Worm (Caenorhabditis elegans) whole organism, L3 larva: Measurements from ENCODE around the gene sra-37.
A peak's percentile ranks its signal among the peaks of the same experiment; 100 is the strongest.

ENCODE experiments used
- egl-27 ChIP-seq: sonication (generic microtip); optimal IDR thresholded peaks from 4 replicates; lab custom pipeline; 2017; ENCODE audit warnings: missing biosample characterization, missing genetic modification reagents, missing genetic modification characterization
- elt-1 ChIP-seq: fragments of 150-350 bp; optimal IDR thresholded peaks from 2 replicates; lab custom pipeline; 2014; ENCODE audit warnings: missing biosample characterization, missing genetic modification characterization
- mdl-1 ChIP-seq: fragments of 150-350 bp; optimal IDR thresholded peaks from 2 replicates; lab custom pipeline; 2014; ENCODE audit warnings: missing biosample characterization, missing genetic modification characterization
- nhr-25 ChIP-seq: sonication (generic microtip); optimal IDR thresholded peaks from 2 replicates; lab custom pipeline; 2017; ENCODE audit warnings: missing biosample characterization, missing genetic modification characterization
- pha-4 ChIP-seq: fragments of 150-350 bp; optimal IDR thresholded peaks from 2 replicates; lab custom pipeline; 2014; ENCODE audit warnings: missing biosample characterization, missing genetic modification reagents, missing genetic modification characterization
- pqm-1 ChIP-seq: fragments of 150-350 bp; optimal IDR thresholded peaks from 2 replicates; lab custom pipeline; 2017; ENCODE audit warnings: missing biosample characterization, missing genetic modification characterization, inconsistent platforms
- snpc-4 ChIP-seq: fragments of 150-350 bp; optimal IDR thresholded peaks from 2 replicates; lab custom pipeline; 2014; ENCODE audit warnings: missing biosample characterization, missing genetic modification characterization
- unc-39 ChIP-seq: sonication (generic microtip); optimal IDR thresholded peaks from 4 replicates; lab custom pipeline; 2017; ENCODE audit warnings: missing biosample characterization, missing genetic modification characterization

DNA sequence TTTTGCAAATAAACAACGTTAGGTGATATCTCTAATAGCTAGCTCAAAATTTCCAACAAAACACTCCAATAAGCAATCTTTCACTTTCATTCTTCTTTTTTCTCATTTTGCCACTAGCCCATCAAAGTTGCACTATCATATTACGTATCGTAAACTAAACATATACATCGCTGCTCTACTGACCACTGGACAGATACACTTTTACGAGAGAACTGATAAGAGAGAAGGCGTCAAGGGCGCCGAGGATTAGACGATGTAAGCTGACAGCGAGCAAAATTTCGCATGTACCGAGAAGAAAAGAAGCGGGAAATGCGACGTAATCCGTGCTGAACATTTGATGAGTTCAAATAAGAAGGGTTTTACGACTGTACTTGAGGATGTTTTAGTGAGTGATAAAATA, 41.6 kb downstream of the sra-37 start:
- TF ChIP-seq snpc-4 (tag; lab: Kevin White, UChicago) (no peak), elt-1 (no peak), pha-4 (tag; lab: Kevin White, UChicago) (no peak), mdl-1 (tag; lab: Kevin White, UChicago) (no peak), unc-39 (no peak), egl-27 (tag; lab: Kevin White, UChicago) (no peak), nhr-25 (no peak), pqm-1 (tag; lab: Kevin White, UChicago) (peak; percentile 31)
